Worm (Caenorhabditis elegans): ENCODE results near the gene F44G4.5.

The F44G4.5 gene

DNA sequence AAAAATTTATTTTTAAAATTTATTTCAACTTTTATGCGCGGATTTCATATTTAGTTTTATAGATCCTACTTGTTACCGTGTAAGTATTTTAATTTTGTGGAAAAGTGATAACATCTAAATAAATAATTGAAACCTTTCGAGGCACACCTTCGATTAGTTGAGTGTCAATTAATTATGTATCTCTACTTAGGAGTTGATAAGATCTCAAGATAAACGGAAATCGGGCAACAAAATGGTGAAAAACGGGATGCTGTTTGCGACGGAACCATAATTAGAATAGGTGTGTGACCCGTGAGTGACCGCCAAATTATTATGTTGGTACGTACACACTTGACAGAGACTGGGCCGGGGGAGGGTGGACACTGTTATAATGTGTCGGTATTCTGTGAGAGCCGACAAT lies 26.1 kb upstream of the F44G4.5 start:
- TF ChIP-seq unc-62 (GFP tag; optimal IDR thresholded peaks at IDR 0.05 in 1 of 2), result peak in 1 of 2 experiments; percentile 23
- no peak for TF ChIP-seq unc-62 (tag; optimal IDR thresholded peaks at IDR 0.05)
- no peak for TF ChIP-seq nhr-6 (tag; optimal IDR thresholded peaks at IDR 0.05)

DNA sequence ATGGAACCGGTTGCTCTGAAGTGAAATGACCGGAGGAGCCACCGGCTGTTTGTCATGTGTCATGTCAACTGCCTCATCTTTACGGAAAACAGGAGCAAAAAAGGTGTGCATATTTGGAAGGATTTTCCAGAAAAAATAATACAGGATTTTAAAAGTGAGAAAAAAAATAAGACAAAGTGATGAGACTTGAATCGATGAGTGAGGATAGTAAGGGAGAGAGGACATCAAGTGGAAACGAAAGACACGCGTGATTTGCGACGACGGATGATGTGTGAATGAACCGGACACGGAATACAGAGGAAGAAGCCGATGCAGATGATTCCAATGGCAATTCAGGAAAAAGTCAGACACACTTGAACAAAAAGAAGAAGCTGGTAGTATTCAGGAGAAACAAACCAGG lies 24.1 kb upstream of the F44G4.5 start:
- TF ChIP-seq unc-62 (GFP tag; optimal IDR thresholded peaks at IDR 0.05 in 1 of 2) (peak in 1 of 2 experiments; percentile 40), unc-62 (tag; optimal IDR thresholded peaks at IDR 0.05) (no peak), aha-1 (tag) (peak; percentile 93), php-3 (GFP tag; IDR thresholded peaks at IDR 0.05) (no peak), attf-4 (tag; optimal IDR thresholded peaks at IDR 0.05) (no peak), ctbp-1 (GFP tag; IDR thresholded peaks at IDR 0.05) (no peak)

DNA sequence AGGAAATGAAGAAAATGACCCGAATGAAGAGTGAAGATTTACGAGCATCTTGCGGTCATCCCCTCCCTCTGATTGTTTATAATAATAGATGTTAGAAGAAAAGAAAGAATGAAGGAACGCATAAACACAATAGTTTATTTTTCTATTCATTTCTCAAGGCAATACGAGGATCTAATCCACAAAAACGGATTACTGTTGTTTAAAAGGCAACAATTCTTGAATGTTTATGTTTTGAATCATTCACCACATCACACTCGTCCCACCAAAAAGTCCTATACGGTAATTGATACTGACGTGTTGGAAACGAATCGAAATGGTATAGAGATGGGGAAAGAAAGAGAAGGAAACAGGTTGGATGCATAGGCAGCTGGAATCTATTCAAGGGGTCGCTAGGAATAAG lies 21.4 kb upstream of the F44G4.5 start:
- no peak for TF ChIP-seq egl-27 (tag; optimal IDR thresholded peaks at IDR 0.05)
- TF ChIP-seq unc-62 (GFP tag; optimal IDR thresholded peaks at IDR 0.05 in 1 of 2), result peak in 1 of 2 experiments; percentile 96
- TF ChIP-seq unc-62 (tag; optimal IDR thresholded peaks at IDR 0.05), result no peak

DNA sequence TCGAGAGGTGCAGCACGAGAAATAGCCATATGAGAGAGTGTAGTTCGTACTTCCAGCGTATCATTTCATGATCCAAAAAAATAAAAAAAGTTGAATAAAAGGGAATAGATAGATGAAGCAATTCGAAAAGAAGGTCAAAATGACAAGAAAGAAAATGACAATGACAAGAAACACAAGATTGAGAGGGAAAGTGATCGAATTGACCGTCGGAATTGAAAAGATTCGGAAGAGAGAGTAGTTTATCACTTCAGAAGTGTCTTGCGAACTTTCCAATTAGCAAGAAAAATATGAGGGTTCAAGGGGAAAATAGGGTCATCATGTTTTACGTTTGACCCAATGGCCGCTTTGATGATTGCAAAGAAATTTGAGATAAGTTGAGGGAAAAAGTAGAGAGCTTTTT lies 19.5 kb upstream of the F44G4.5 start, which contains the start of gene dep-1:
TSS of gene dep-1 (minus strand) at position 95 of the 400 bp plus-strand sequence.
- TF ChIP-seq php-3 (GFP tag; IDR thresholded peaks at IDR 0.05) (no peak), ceh-82 (tag; optimal IDR thresholded peaks at IDR 0.05) (no peak), nhr-6 (tag; optimal IDR thresholded peaks at IDR 0.05) (no peak), nhr-111 (GFP tag; optimal IDR thresholded peaks at IDR 0.05) (no peak), mes-2 (tag; optimal IDR thresholded peaks at IDR 0.05; ENCODE audit: poor library complexity, severe bottlenecking) (no peak), ceh-62 (tag; optimal IDR thresholded peaks at IDR 0.05) (no peak), ceh-44 (GFP tag; IDR thresholded peaks at IDR 0.05) (no peak), daf-19 (GFP tag; conservative IDR thresholded peaks at IDR 0.05) (no peak), nhr-76 (tag; optimal IDR thresholded peaks at IDR 0.05) (no peak), ces-1 (GFP tag; optimal IDR thresholded peaks at IDR 0.05) (no peak), dve-1 (tag; optimal IDR thresholded peaks at IDR 0.05; ENCODE audit: insufficient read depth) (no peak), mdl-1 (tag; optimal IDR thresholded peaks at IDR 0.05) (no peak), hif-1 (tag; optimal IDR thresholded peaks at IDR 0.05) (no peak), tra-1 (GFP tag; IDR thresholded peaks at IDR 0.05) (no peak), ceh-20 (GFP tag; IDR thresholded peaks at IDR 0.05) (no peak), mdt-29 (GFP tag; IDR thresholded peaks at IDR 0.05) (no peak), daf-8 (GFP tag; IDR thresholded peaks at IDR 0.05) (no peak), mep-1 (tag; optimal IDR thresholded peaks at IDR 0.05) (no peak)

DNA sequence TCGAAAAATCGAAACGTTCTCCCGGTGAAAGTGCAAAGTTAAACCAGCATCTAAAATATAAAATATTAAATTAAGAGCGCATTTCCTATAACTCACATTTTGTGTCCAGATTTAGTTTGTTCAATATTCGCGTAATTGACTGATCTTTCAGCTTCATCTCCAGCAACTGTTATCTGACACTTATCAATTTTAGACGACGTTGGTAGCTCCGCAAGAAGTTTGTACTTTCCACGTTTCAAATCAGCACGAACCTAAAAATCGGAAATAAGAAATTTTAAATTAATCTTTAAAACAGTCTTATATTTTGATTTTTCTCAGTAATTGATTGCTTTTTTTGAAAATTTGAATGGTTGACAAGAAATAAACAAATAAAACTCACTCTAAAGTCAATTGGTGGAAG lies 17.4 kb upstream of the F44G4.5 start:
- TF ChIP-seq unc-62 (GFP tag; optimal IDR thresholded peaks at IDR 0.05 in 1 of 2) (peak in 1 of 2 experiments; percentile 91), unc-62 (tag; optimal IDR thresholded peaks at IDR 0.05) (no peak), hlh-11 (tag; optimal IDR thresholded peaks at IDR 0.05) (no peak)

DNA sequence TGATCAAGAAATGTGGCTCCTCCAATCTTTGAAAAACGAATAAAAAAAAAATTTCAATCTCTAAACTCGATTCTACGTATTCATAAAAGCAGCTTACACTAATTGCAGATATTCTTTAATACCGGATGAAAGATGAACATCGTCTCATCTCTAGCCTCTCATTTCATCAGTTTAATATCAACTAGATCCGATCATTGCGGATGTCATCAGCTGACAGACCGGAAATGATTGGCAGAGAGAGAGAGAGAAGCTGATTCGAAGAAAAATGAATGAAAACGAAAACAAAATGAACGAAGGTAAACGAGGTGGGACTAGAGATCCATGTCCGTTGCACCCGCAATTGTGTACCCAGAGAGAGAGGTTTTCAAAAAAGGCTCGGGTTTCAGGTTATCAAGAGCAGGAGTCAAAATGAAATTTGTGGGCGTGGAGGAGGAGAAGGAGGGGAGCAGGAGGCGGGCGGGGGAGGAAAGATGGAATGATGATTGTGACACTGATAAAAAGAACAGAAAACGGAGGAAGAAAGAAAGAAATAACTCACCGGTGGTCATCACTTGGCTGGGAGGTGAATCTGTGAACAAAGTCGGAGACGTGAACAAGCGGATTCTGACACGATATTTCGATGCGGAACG lies 14.8 kb upstream of the F44G4.5 start:
- TF ChIP-seq daf-16 (GFP tag; optimal IDR thresholded peaks at IDR 0.05), result no peak
- no peak for TF ChIP-seq daf-16 (tag; optimal IDR thresholded peaks at IDR 0.05)
- TF ChIP-seq aha-1 (tag), result peak; percentile 59
- TF ChIP-seq hlh-30 (tag; optimal IDR thresholded peaks at IDR 0.05; ENCODE audit: insufficient read depth), result peak; percentile 12
- no peak for TF ChIP-seq php-3 (GFP tag; IDR thresholded peaks at IDR 0.05)
- TF ChIP-seq pqm-1 (tag; optimal IDR thresholded peaks at IDR 0.05), result peak; percentile 10
- 0 out of 2 replicates have a peak, but pooled peaks have one; percentile 20 for TF ChIP-seq dmd-6 (GFP tag; IDR thresholded peaks at IDR 0.05)

Measured in whole organism, L4 larva.